Fruit fly (Drosophila melanogaster) whole organism, embryonic: ENCODE results near the gene Cyp312a1.

ENCODE experiments used
- Blimp-1 ChIP-seq: fragments of 200-800 bp; sonication (Bioruptor generic); optimal IDR thresholded peaks from 3 replicates; lab custom pipeline; 2018; ENCODE audit warnings: missing biosample characterization, missing genetic modification characterization, mild to moderate bottlenecking, moderate library complexity, missing genetic modification reagents
- CG10209 ChIP-seq: fragments of 200-800 bp; sonication (Bioruptor generic); optimal IDR thresholded peaks from 3 replicates; lab custom pipeline; 2017; ENCODE audit warnings: missing biosample characterization, mild to moderate bottlenecking, missing genetic modification characterization, missing genetic modification reagents
- CG12299 ChIP-seq: fragments of 200-800 bp; sonication (Bioruptor generic); optimal IDR thresholded peaks from 2 replicates; lab custom pipeline; 2018; ENCODE audit warnings: missing biosample characterization, mild to moderate bottlenecking, missing genetic modification characterization
- CG1233 ChIP-seq: fragments of 200-800 bp; sonication (Bioruptor generic); optimal IDR thresholded peaks from 4 replicates; lab custom pipeline; 2018; ENCODE audit warnings: missing biosample characterization, mild to moderate bottlenecking, missing genetic modification characterization
- CG13894 ChIP-seq: fragments of 200-800 bp; sonication (Bioruptor generic); optimal IDR thresholded peaks from 3 replicates; lab custom pipeline; 2018; ENCODE audit warnings: missing biosample characterization, mild to moderate bottlenecking, missing genetic modification characterization, moderate library complexity
- CG2129 ChIP-seq: fragments of 200-800 bp; sonication (Bioruptor generic); IDR thresholded peaks from 2 replicates; pipeline ENCODE4 v1.3.6; 2022; ENCODE audit warnings: missing biosample characterization, missing genetic modification characterization; ENCODE audit not compliant: partially characterized antibody
- CG3847 ChIP-seq: fragments of 200-800 bp; sonication (Bioruptor generic); IDR thresholded peaks from 2 replicates; pipeline ENCODE4 v1.3.6; 2022; ENCODE audit warnings: missing biosample characterization, missing genetic modification characterization
- CG3995 ChIP-seq: fragments of 200-800 bp; sonication (Bioruptor generic); optimal IDR thresholded peaks from 3 replicates; lab custom pipeline; 2016; ENCODE audit warnings: missing biosample characterization, missing genetic modification characterization
- CG4730 ChIP-seq: fragments of 200-800 bp; sonication (Bioruptor generic); IDR thresholded peaks from 2 replicates; pipeline ENCODE4 v1.3.6; 2022; ENCODE audit warnings: missing biosample characterization, missing genetic modification characterization
- CG5953 ChIP-seq: fragments of 200-800 bp; sonication (Bioruptor generic); IDR thresholded peaks from 2 replicates; pipeline ENCODE4 v1.3.6; 2022; ENCODE audit warnings: missing biosample characterization, missing genetic modification characterization
- CG6765 ChIP-seq: fragments of 200-800 bp; sonication (Bioruptor generic); optimal IDR thresholded peaks from 3 replicates; lab custom pipeline; 2017; ENCODE audit warnings: missing biosample characterization, mild to moderate bottlenecking, missing genetic modification characterization
- CG6813 ChIP-seq: fragments of 200-800 bp; sonication (Bioruptor generic); optimal IDR thresholded peaks from 2 replicates; lab custom pipeline; 2017; ENCODE audit warnings: missing biosample characterization, missing genetic modification characterization, mild to moderate bottlenecking, moderate library complexity, missing genetic modification reagents
- CG6854 ChIP-seq: fragments of 200-800 bp; sonication (Bioruptor generic); optimal IDR thresholded peaks from 3 replicates; lab custom pipeline; 2017; ENCODE audit warnings: missing biosample characterization, mild to moderate bottlenecking, missing genetic modification characterization
- CG7987 ChIP-seq: fragments of 200-800 bp; sonication (Bioruptor generic); optimal IDR thresholded peaks from 2 replicates; lab custom pipeline; 2018; ENCODE audit warnings: missing biosample characterization, mild to moderate bottlenecking, missing genetic modification characterization, moderate library complexity
- CG8359 ChIP-seq: fragments of 200-800 bp; sonication (Bioruptor generic); optimal IDR thresholded peaks from 2 replicates; lab custom pipeline; 2017; ENCODE audit warnings: missing biosample characterization, mild to moderate bottlenecking, missing genetic modification characterization, borderline replicate concordance
- CG8388 ChIP-seq: fragments of 200-800 bp; sonication (Bioruptor generic); optimal IDR thresholded peaks from 2 replicates; lab custom pipeline; 2019; ENCODE audit warnings: missing biosample characterization, mild to moderate bottlenecking, missing genetic modification characterization, moderate library complexity
- CG8478 ChIP-seq: fragments of >200 bp; optimal IDR thresholded peaks from 2 replicates; lab custom pipeline; 2018
- CG8924 ChIP-seq: fragments of 200-800 bp; optimal IDR thresholded peaks from 3 replicates; lab custom pipeline; 2019; ENCODE audit warnings: missing biosample characterization, mild to moderate bottlenecking, missing genetic modification characterization, moderate library complexity
- Dip2 ChIP-seq: fragments of 200-800 bp; sonication (Bioruptor generic); IDR thresholded peaks from 2 replicates; pipeline ENCODE4 v1.3.6; 2022; ENCODE audit warnings: missing biosample characterization, missing genetic modification characterization
- Nf-YB ChIP-seq: fragments of 200-800 bp; sonication (Bioruptor generic); optimal IDR thresholded peaks from 3 replicates; lab custom pipeline; 2019; ENCODE audit warnings: missing biosample characterization, mild to moderate bottlenecking, missing genetic modification characterization, moderate library complexity
- Nf-YC ChIP-seq: fragments of 200-800 bp; optimal IDR thresholded peaks from 3 replicates; lab custom pipeline; 2019; ENCODE audit warnings: missing biosample characterization, mild to moderate bottlenecking, missing genetic modification characterization, moderate library complexity
- PHDP ChIP-seq: fragments of 200-800 bp; sonication (Bioruptor generic); optimal IDR thresholded peaks from 3 replicates; lab custom pipeline; 2018; ENCODE audit warnings: missing biosample characterization, mild to moderate bottlenecking, missing genetic modification characterization, moderate library complexity
- Sox100B ChIP-seq: fragments of 200-800 bp; sonication (Bioruptor generic); optimal IDR thresholded peaks from 3 replicates; lab custom pipeline; 2018; ENCODE audit warnings: missing biosample characterization, mild to moderate bottlenecking, missing genetic modification characterization
- Sox102F ChIP-seq: fragments of 200-800 bp; sonication (Bioruptor generic); optimal IDR thresholded peaks from 2 replicates; lab custom pipeline; 2018; ENCODE audit warnings: missing biosample characterization, mild to moderate bottlenecking, missing genetic modification characterization, moderate library complexity
- Stat92E ChIP-seq, 3 experiments: fragments of >200 bp in 2 of 3; fragments of 200-800 bp in 1 of 3; sonication (Bioruptor generic) in 1 of 3; optimal IDR thresholded peaks; 2 replicates each; lab custom pipeline; 2017 to 2019; ENCODE audit warnings: missing biosample characterization in 3 of 3, missing genetic modification characterization in 3 of 3, mild to moderate bottlenecking in 1 of 3, moderate library complexity in 1 of 3
- Trl ChIP-seq, 3 experiments: fragments of >200 bp in 2 of 3; fragments of 200-800 bp in 1 of 3; sonication (Bioruptor generic) in 1 of 3; optimal IDR thresholded peaks; 2 replicates in 1 of 3; 3 replicates in 2 of 3; lab custom pipeline; 2016 to 2017; ENCODE audit warnings: missing biosample characterization in 1 of 3, missing genetic modification characterization in 1 of 3
- Vsx1 ChIP-seq: fragments of 200-800 bp; sonication (Bioruptor generic); optimal IDR thresholded peaks from 2 replicates; lab custom pipeline; 2017; ENCODE audit warnings: missing biosample characterization, mild to moderate bottlenecking, missing genetic modification characterization, missing genetic modification reagents
- Xrp1 ChIP-seq: fragments of 200-800 bp; sonication (Bioruptor generic); IDR thresholded peaks from 2 replicates; pipeline ENCODE4 v1.3.6; 2022; ENCODE audit warnings: missing biosample characterization, missing genetic modification characterization
- ac ChIP-seq: fragments of 200-800 bp; sonication (Bioruptor generic); optimal IDR thresholded peaks from 3 replicates; lab custom pipeline; 2017; ENCODE audit warnings: missing biosample characterization, mild to moderate bottlenecking, missing genetic modification characterization
- btn ChIP-seq: fragments of 200-800 bp; sonication (Bioruptor generic); optimal IDR thresholded peaks from 2 replicates; lab custom pipeline; 2016; ENCODE audit warnings: missing biosample characterization, missing genetic modification characterization
- cato ChIP-seq: fragments of 200-800 bp; sonication (Bioruptor generic); optimal IDR thresholded peaks from 2 replicates; lab custom pipeline; 2016; ENCODE audit warnings: missing biosample characterization, missing genetic modification characterization, borderline replicate concordance
- caup ChIP-seq: fragments of 200-800 bp; sonication (Bioruptor generic); optimal IDR thresholded peaks from 3 replicates; lab custom pipeline; 2017; ENCODE audit warnings: missing biosample characterization, mild to moderate bottlenecking, missing genetic modification characterization, moderate library complexity; ENCODE audit not compliant: severe bottlenecking
- ci ChIP-seq: fragments of 200-800 bp; sonication (Bioruptor generic); IDR thresholded peaks from 3 replicates; pipeline ENCODE4 v1.3.6; 2022; ENCODE audit warnings: missing biosample characterization, missing genetic modification characterization
- crp ChIP-seq, 2 experiments: fragments of 200-800 bp; sonication (Bioruptor generic); optimal IDR thresholded peaks; 2 replicates in 1 of 2; 3 replicates in 1 of 2; lab custom pipeline; 2017; ENCODE audit warnings: missing biosample characterization in 2 of 2, missing genetic modification characterization in 2 of 2, mild to moderate bottlenecking in 1 of 2, moderate library complexity in 1 of 2
- danr ChIP-seq: fragments of 200-800 bp; sonication (Bioruptor generic); IDR thresholded peaks from 2 replicates; pipeline ENCODE4 v1.3.6; 2022; ENCODE audit warnings: missing biosample characterization, missing genetic modification characterization
- dimm ChIP-seq: fragments of 200-800 bp; sonication (Bioruptor generic); IDR thresholded peaks from 2 replicates; pipeline ENCODE4 v1.3.6; 2022; ENCODE audit warnings: missing biosample characterization, missing genetic modification characterization
- fru ChIP-seq: fragments of >200 bp; optimal IDR thresholded peaks from 2 replicates; lab custom pipeline; 2017
- jing ChIP-seq: fragments of 200-800 bp; sonication (Bioruptor generic); optimal IDR thresholded peaks from 2 replicates; lab custom pipeline; 2018; ENCODE audit warnings: missing biosample characterization, mild to moderate bottlenecking, missing genetic modification characterization
- lab ChIP-seq: fragments of 200-800 bp; sonication (Bioruptor generic); optimal IDR thresholded peaks from 3 replicates; lab custom pipeline; 2017; ENCODE audit warnings: missing biosample characterization, missing genetic modification characterization, mild to moderate bottlenecking, moderate library complexity, missing genetic modification reagents
- lbe ChIP-seq: fragments of 200-800 bp; sonication (Bioruptor generic); optimal IDR thresholded peaks from 2 replicates; lab custom pipeline; 2016; ENCODE audit warnings: missing biosample characterization, mild to moderate bottlenecking, missing genetic modification characterization
- maf-S ChIP-seq: fragments of 200-800 bp; sonication (Bioruptor generic); optimal IDR thresholded peaks from 2 replicates; lab custom pipeline; 2016; ENCODE audit warnings: missing biosample characterization, missing genetic modification characterization
- mam ChIP-seq: fragments of 200-800 bp; sonication (Bioruptor generic); optimal IDR thresholded peaks from 3 replicates; lab custom pipeline; 2016; ENCODE audit warnings: missing biosample characterization, missing genetic modification characterization
- rib ChIP-seq: fragments of 200-800 bp; sonication (Bioruptor generic); IDR thresholded peaks from 2 replicates; pipeline ENCODE4 v1.3.6; 2022; ENCODE audit warnings: missing biosample characterization, missing genetic modification characterization
- sens ChIP-seq: fragments of 200-800 bp; sonication (Bioruptor generic); peaks from one replicate; lab custom pipeline; 2016; ENCODE audit warnings: missing biosample characterization, missing genetic modification characterization
- sima ChIP-seq: fragments of 200-800 bp; sonication (Bioruptor generic); optimal IDR thresholded peaks from 2 replicates; lab custom pipeline; 2016; ENCODE audit warnings: missing biosample characterization, missing genetic modification characterization
- slp2 ChIP-seq: fragments of 200-800 bp; sonication (Bioruptor generic); optimal IDR thresholded peaks from 2 replicates; lab custom pipeline; 2016; ENCODE audit warnings: missing biosample characterization, missing genetic modification characterization
- sqz ChIP-seq: fragments of 200-800 bp; sonication (Bioruptor generic); optimal IDR thresholded peaks from 3 replicates; lab custom pipeline; 2018; ENCODE audit warnings: missing biosample characterization, mild to moderate bottlenecking, missing genetic modification characterization
- sr ChIP-seq: fragments of 200-800 bp; sonication (Bioruptor generic); IDR thresholded peaks from 3 replicates; pipeline ENCODE4 v1.3.6; 2022; ENCODE audit warnings: missing biosample characterization, missing genetic modification characterization
- sug ChIP-seq: fragments of 200-800 bp; optimal IDR thresholded peaks from 2 replicates; lab custom pipeline; 2019; ENCODE audit warnings: missing biosample characterization, mild to moderate bottlenecking, missing genetic modification characterization, moderate library complexity
- usp ChIP-seq: fragments of >200 bp; optimal IDR thresholded peaks from 2 replicates; lab custom pipeline; 2017; ENCODE audit warnings: missing biosample characterization, missing genetic modification characterization
- zfh1 ChIP-seq: fragments of 200-800 bp; sonication (Bioruptor generic); IDR thresholded peaks from 3 replicates; pipeline ENCODE4 v1.3.6; 2022; ENCODE audit warnings: missing biosample characterization, missing genetic modification characterization

Cyp312a1 gene

DNA sequence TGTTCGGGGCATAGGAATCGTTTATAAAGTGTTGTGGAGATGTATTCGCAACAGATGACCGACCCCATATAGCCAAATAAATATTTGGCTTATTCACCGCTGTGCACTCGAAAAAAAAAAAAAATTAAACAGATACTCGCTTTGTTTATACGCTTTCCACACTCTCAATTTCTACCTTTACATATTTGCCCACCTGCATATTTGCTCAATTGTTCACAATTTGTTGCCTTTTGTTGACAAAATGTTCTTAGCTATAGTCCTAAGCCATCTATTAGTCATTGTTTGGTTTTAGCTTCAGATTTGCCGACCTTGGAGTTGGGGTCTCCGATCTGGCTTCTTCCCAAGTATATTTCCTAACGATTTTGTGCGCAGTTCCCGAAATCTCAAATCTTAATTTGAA lies 10.5 kb upstream of the Cyp312a1 start (continued):
- TF ChIP-seq jing (no peak), ci (GFP tag; lab: Robert Waterston, UW) (0 out of 3 replicates have a peak, but pooled peaks have one; percentile 11), CG5953 (no peak), lab (GFP tag; lab: Kevin White, UChicago) (peak; percentile 42), ac (GFP tag; lab: Kevin White, UChicago) (no peak), maf-S (no peak), lbe (GFP tag; lab: Kevin White, UChicago) (no peak), sens (GFP tag; lab: Kevin White, UChicago) (peak; percentile 75), CG3995 (no peak), zfh1 (0 out of 3 replicates have a peak, but pooled peaks have one; percentile 13), Sox100B (no peak), danr (GFP tag; lab: Robert Waterston, UW) (no peak), dimm (GFP tag; lab: Robert Waterston, UW) (no peak), CG8478 (lab: Kevin White, UChicago) (no peak), crp (GFP tag; optimal IDR thresholded peaks at IDR 0.05; lab: Kevin White, UChicago) (no peak), Vsx1 (no peak), CG10209 (GFP tag; lab: Kevin White, UChicago) (peak; percentile 1), caup (GFP tag; lab: Kevin White, UChicago) (peak; percentile 31), sqz (GFP tag; lab: Kevin White, UChicago) (no peak), sima (GFP tag; lab: Kevin White, UChicago) (no peak), CG6813 (GFP tag; lab: Kevin White, UChicago) (peak; percentile 23), CG13894 (tag; lab: Kevin White, UChicago) (peak; percentile 68), Stat92E (GFP tag; optimal IDR thresholded peaks at IDR 0.05; lab: Kevin White, UChicago) (no peak), rib (GFP tag; lab: Robert Waterston, UW) (no peak), PHDP (tag; lab: Kevin White, UChicago) (peak; percentile 7), Sox102F (GFP tag; lab: Kevin White, UChicago) (no peak), Nf-YC (no peak), CG1233 (GFP tag; lab: Kevin White, UChicago) (no peak), CG8359 (GFP tag; lab: Kevin White, UChicago) (no peak), cato (GFP tag; lab: Kevin White, UChicago) (no peak), slp2 (GFP tag; lab: Kevin White, UChicago) (no peak)

- TF ChIP-seq Blimp-1 = peak; percentile 94
- TF ChIP-seq Trl (optimal IDR thresholded peaks at IDR 0.05; lab: Kevin White, UChicago) = peak; percentile 83 to 94
- TF ChIP-seq Trl (GFP tag; optimal IDR thresholded peaks at IDR 0.05; lab: Kevin White, UChicago) = peak; percentile 28
- TF ChIP-seq Nf-YB (GFP tag; lab: Kevin White, UChicago) = no peak
- TF ChIP-seq btn = no peak
- peak; percentile 15; the same call in 1 of the 2 replicates for TF ChIP-seq CG2129 (GFP tag; lab: Robert Waterston, UW)
- TF ChIP-seq CG7987 (GFP tag; lab: Kevin White, UChicago) = no peak
- no peak for TF ChIP-seq Dip2 (GFP tag; lab: Robert Waterston, UW)
- TF ChIP-seq CG4730 = no peak
- TF ChIP-seq CG8924 (tag; lab: Kevin White, UChicago) = no peak
- no peak for TF ChIP-seq sug (tag; lab: Kevin White, UChicago)
- TF ChIP-seq usp (GFP tag; lab: Kevin White, UChicago) = no peak
- no peak for TF ChIP-seq fru (lab: Kevin White, UChicago)
- no peak for TF ChIP-seq CG6854 (GFP tag; lab: Kevin White, UChicago)
- no peak for TF ChIP-seq CG6765 (GFP tag; lab: Kevin White, UChicago)
- TF ChIP-seq Xrp1 (GFP tag; lab: Robert Waterston, UW) = 0 out of 2 replicates have a peak, but pooled peaks have one; percentile 8
- TF ChIP-seq sr (GFP tag; lab: Robert Waterston, UW) = no peak
- TF ChIP-seq CG8388 (GFP tag; lab: Kevin White, UChicago) = peak; percentile 79
- no peak for TF ChIP-seq CG12299 (tag; lab: Kevin White, UChicago)
- TF ChIP-seq mam (GFP tag; lab: Kevin White, UChicago) = no peak
- no peak for TF ChIP-seq CG3847 (GFP tag; lab: Robert Waterston, UW)
- TF ChIP-seq CG10209 (GFP tag; lab: Kevin White, UChicago) = no peak
These were observed 6.7 kb upstream of the Cyp312a1 start, which contains the start of gene geko for dm6 chr3L:18139184-18139629. TSS of gene geko (plus strand) at chr3L:18139402.
